Worm (Caenorhabditis elegans): ENCODE data around the gene F46F2.5.

The F46F2.5 gene

ce11 chrX:15317146-15317545, 54.6 kb downstream of the F46F2.5 start, which contains the start of gene glb-28:
TSS of gene glb-28 (minus strand) at chrX:15317246.
- TF ChIP-seq fkh-3 (tag; optimal IDR thresholded peaks at IDR 0.05) (no peak), dpff-1 (tag; optimal IDR thresholded peaks at IDR 0.05) (no peak), pha-4 (tag; optimal IDR thresholded peaks at IDR 0.05) (no peak), F10E7.11 (tag; optimal IDR thresholded peaks at IDR 0.05) (no peak), tlf-1 (GFP tag; optimal IDR thresholded peaks at IDR 0.05) (no peak), nfyb-1 (GFP tag; IDR thresholded peaks at IDR 0.05) (no peak), sdz-38 (tag; optimal IDR thresholded peaks at IDR 0.05) (no peak)

Data from whole organism, young adult.